Worm (Caenorhabditis elegans): ENCODE data around the gene srx-4.

ce11 chrV:724946-725806 lies 32.6 kb upstream of the srx-4 start:
- no peak for TF ChIP-seq pha-4 (tag; optimal IDR thresholded peaks at IDR 0.05)
- TF ChIP-seq lsy-2 (tag; optimal IDR thresholded peaks at IDR 0.05), result no peak
- TF ChIP-seq unc-62 (GFP tag; optimal IDR thresholded peaks at IDR 0.05), result no peak
- TF ChIP-seq elt-3 (tag; optimal IDR thresholded peaks at IDR 0.05), result no peak
- no peak for TF ChIP-seq mep-1 (tag; optimal IDR thresholded peaks at IDR 0.05)
- no peak for TF ChIP-seq drap-1 (GFP tag; optimal IDR thresholded peaks at IDR 0.05)
- TF ChIP-seq unc-39 (tag; optimal IDR thresholded peaks at IDR 0.05), result no peak
- TF ChIP-seq sptf-1 (tag; optimal IDR thresholded peaks at IDR 0.05), result no peak
- TF ChIP-seq nhr-28 (tag; optimal IDR thresholded peaks at IDR 0.05), result no peak
- TF ChIP-seq elt-1 (tag; optimal IDR thresholded peaks at IDR 0.05; ENCODE audit: borderline replicate concordance, insufficient read depth), result no peak
